Fruit fly (Drosophila melanogaster) whole organism, embryonic: ENCODE data around the gene IKKbeta.

Experiments
- Antp ChIP-seq: fragments of 200-800 bp; sonication (Bioruptor generic); optimal IDR thresholded peaks from 3 replicates; lab custom pipeline; 2016; ENCODE audit warnings: missing biosample characterization, missing genetic modification characterization
- CG12071 ChIP-seq: fragments of 200-800 bp; sonication (Bioruptor generic); optimal IDR thresholded peaks from 3 replicates; lab custom pipeline; 2018; ENCODE audit warnings: missing biosample characterization, mild to moderate bottlenecking, missing genetic modification characterization
- CG12299 ChIP-seq: fragments of 200-800 bp; sonication (Bioruptor generic); optimal IDR thresholded peaks from 2 replicates; lab custom pipeline; 2018; ENCODE audit warnings: missing biosample characterization, mild to moderate bottlenecking, missing genetic modification characterization
- CG12659 ChIP-seq: fragments of 200-800 bp; sonication (Bioruptor generic); optimal IDR thresholded peaks from 3 replicates; lab custom pipeline; 2017; ENCODE audit warnings: mild to moderate bottlenecking, missing biosample characterization, missing genetic modification reagents, missing genetic modification characterization
- CG13894 ChIP-seq: fragments of 200-800 bp; sonication (Bioruptor generic); optimal IDR thresholded peaks from 3 replicates; lab custom pipeline; 2018; ENCODE audit warnings: missing biosample characterization, mild to moderate bottlenecking, missing genetic modification characterization, moderate library complexity
- CG15479 ChIP-seq: fragments of 200-800 bp; sonication (Bioruptor generic); optimal IDR thresholded peaks from 3 replicates; lab custom pipeline; 2019; ENCODE audit warnings: missing biosample characterization, mild to moderate bottlenecking, missing genetic modification characterization, moderate library complexity
- CG16779 ChIP-seq: fragments of 200-800 bp; sonication (Bioruptor generic); IDR thresholded peaks from 2 replicates; pipeline ENCODE4 v1.3.6; 2022; ENCODE audit warnings: missing biosample characterization, missing genetic modification characterization
- CG17186 ChIP-seq: fragments of 200-800 bp; sonication (Bioruptor generic); optimal IDR thresholded peaks from 3 replicates; lab custom pipeline; 2017; ENCODE audit warnings: missing biosample characterization, missing genetic modification reagents, missing genetic modification characterization
- CG17912 ChIP-seq: fragments of 200-800 bp; sonication (Bioruptor generic); optimal IDR thresholded peaks from 2 replicates; lab custom pipeline; 2018; ENCODE audit warnings: missing biosample characterization, mild to moderate bottlenecking, missing genetic modification characterization
- CG33213 ChIP-seq: fragments of 200-800 bp; sonication (Bioruptor generic); optimal IDR thresholded peaks from 3 replicates; lab custom pipeline; 2016; ENCODE audit warnings: missing biosample characterization, missing genetic modification characterization
- CG42726 ChIP-seq: fragments of 200-800 bp; sonication (Bioruptor generic); IDR thresholded peaks from 2 replicates; pipeline ENCODE4 v1.3.6; 2022; ENCODE audit warnings: missing biosample characterization, missing genetic modification characterization; ENCODE audit not compliant: partially characterized antibody
- CG4730 ChIP-seq: fragments of 200-800 bp; sonication (Bioruptor generic); IDR thresholded peaks from 2 replicates; pipeline ENCODE4 v1.3.6; 2022; ENCODE audit warnings: missing biosample characterization, missing genetic modification characterization
- CG5180 ChIP-seq: fragments of 200-800 bp; sonication (Bioruptor generic); optimal IDR thresholded peaks from 3 replicates; lab custom pipeline; 2017; ENCODE audit warnings: missing biosample characterization, missing genetic modification characterization, mild to moderate bottlenecking, moderate library complexity, missing genetic modification reagents
- CG6683 ChIP-seq: fragments of 200-800 bp; sonication (Bioruptor generic); optimal IDR thresholded peaks from 2 replicates; lab custom pipeline; 2017; ENCODE audit warnings: missing biosample characterization, mild to moderate bottlenecking, missing genetic modification characterization, missing genetic modification reagents
- CG6689 ChIP-seq: fragments of 200-800 bp; sonication (Bioruptor generic); IDR thresholded peaks from 2 replicates; pipeline ENCODE4 v1.3.6; 2022; ENCODE audit warnings: missing biosample characterization, missing genetic modification characterization
- CG7556 ChIP-seq: fragments of 200-800 bp; sonication (Bioruptor generic); optimal IDR thresholded peaks from 2 replicates; lab custom pipeline; 2017; ENCODE audit warnings: missing biosample characterization, mild to moderate bottlenecking, missing genetic modification characterization
- CG8478 ChIP-seq: fragments of >200 bp; optimal IDR thresholded peaks from 2 replicates; lab custom pipeline; 2018
- CG9727 ChIP-seq: fragments of 200-800 bp; sonication (Bioruptor generic); optimal IDR thresholded peaks from 3 replicates; lab custom pipeline; 2017; ENCODE audit warnings: missing biosample characterization, mild to moderate bottlenecking, missing genetic modification characterization
- CkIIα-i1 ChIP-seq: fragments of 200-800 bp; sonication (Bioruptor generic); IDR thresholded peaks from 2 replicates; pipeline ENCODE4 v1.3.6; 2022; ENCODE audit warnings: missing biosample characterization, missing genetic modification characterization
- D ChIP-seq, 2 experiments: fragments of 200-800 bp in 1 of 2; fragments of >200 bp in 1 of 2; sonication (Bioruptor generic) in 1 of 2; optimal IDR thresholded peaks; 2 replicates in 1 of 2; 3 replicates in 1 of 2; lab custom pipeline; 2017; ENCODE audit warnings: mild to moderate bottlenecking in 1 of 2, missing biosample characterization in 1 of 2, missing genetic modification characterization in 1 of 2, missing genetic modification reagents in 1 of 2
- Dbx ChIP-seq: fragments of 200-800 bp; sonication (Bioruptor generic); IDR thresholded peaks from 3 replicates; pipeline ENCODE4 v1.3.6; 2022; ENCODE audit warnings: missing biosample characterization, missing genetic modification characterization
- Elba2 ChIP-seq: fragments of 200-800 bp; sonication (Bioruptor generic); optimal IDR thresholded peaks from 3 replicates; lab custom pipeline; 2016; ENCODE audit warnings: missing biosample characterization, missing genetic modification characterization
- Gsc ChIP-seq: fragments of 200-800 bp; sonication (Bioruptor generic); IDR thresholded peaks from 2 replicates; pipeline ENCODE4 v1.3.6; 2022; ENCODE audit warnings: missing biosample characterization, missing genetic modification characterization
- HHEX ChIP-seq: fragments of 200-800 bp; sonication (Bioruptor generic); optimal IDR thresholded peaks from 3 replicates; lab custom pipeline; 2017; ENCODE audit warnings: missing biosample characterization, mild to moderate bottlenecking, missing genetic modification characterization, missing genetic modification reagents
- HLH54F ChIP-seq: fragments of 200-800 bp; sonication (Bioruptor generic); optimal IDR thresholded peaks from 3 replicates; lab custom pipeline; 2016; ENCODE audit warnings: missing biosample characterization, missing genetic modification characterization
- Lhr ChIP-seq: fragments of 200-800 bp; sonication (Bioruptor generic); optimal IDR thresholded peaks from 3 replicates; lab custom pipeline; 2017; ENCODE audit warnings: mild to moderate bottlenecking, missing biosample characterization, missing genetic modification reagents, missing genetic modification characterization
- MBD-R2 ChIP-seq: fragments of 200-800 bp; sonication (Bioruptor generic); IDR thresholded peaks from 2 replicates; pipeline ENCODE4 v1.3.6; 2022; ENCODE audit warnings: missing biosample characterization, missing genetic modification characterization
- NC2α ChIP-seq: fragments of 200-800 bp; sonication (Bioruptor generic); optimal IDR thresholded peaks from 2 replicates; lab custom pipeline; 2016; ENCODE audit warnings: missing biosample characterization, missing genetic modification characterization
- Oli ChIP-seq: fragments of 200-800 bp; sonication (Bioruptor generic); optimal IDR thresholded peaks from 2 replicates; lab custom pipeline; 2018; ENCODE audit warnings: missing biosample characterization, mild to moderate bottlenecking, missing genetic modification characterization, moderate library complexity
- Side ChIP-seq: fragments of 200-800 bp; sonication (Bioruptor generic); optimal IDR thresholded peaks from 2 replicates; lab custom pipeline; 2016; ENCODE audit warnings: missing biosample characterization, missing genetic modification characterization
- abd-A ChIP-seq: fragments of 200-800 bp; sonication (Bioruptor generic); optimal IDR thresholded peaks from 3 replicates; lab custom pipeline; 2019; ENCODE audit warnings: missing biosample characterization, mild to moderate bottlenecking, missing genetic modification characterization, moderate library complexity
- ac ChIP-seq: fragments of 200-800 bp; sonication (Bioruptor generic); optimal IDR thresholded peaks from 3 replicates; lab custom pipeline; 2017; ENCODE audit warnings: missing biosample characterization, mild to moderate bottlenecking, missing genetic modification characterization
- al ChIP-seq: fragments of 200-800 bp; sonication (Bioruptor generic); IDR thresholded peaks from 2 replicates; pipeline ENCODE4 v1.3.6; 2022; ENCODE audit warnings: missing biosample characterization, missing genetic modification characterization
- ash1 ChIP-seq: fragments of 200-800 bp; sonication (Bioruptor generic); optimal IDR thresholded peaks from 2 replicates; lab custom pipeline; 2018; ENCODE audit warnings: missing biosample characterization, mild to moderate bottlenecking, missing genetic modification characterization
- br ChIP-seq: fragments of >200 bp; optimal IDR thresholded peaks from 2 replicates; lab custom pipeline; 2017
- btn ChIP-seq: fragments of 200-800 bp; sonication (Bioruptor generic); optimal IDR thresholded peaks from 2 replicates; lab custom pipeline; 2016; ENCODE audit warnings: missing biosample characterization, missing genetic modification characterization
- caup ChIP-seq: fragments of 200-800 bp; sonication (Bioruptor generic); optimal IDR thresholded peaks from 3 replicates; lab custom pipeline; 2017; ENCODE audit warnings: missing biosample characterization, mild to moderate bottlenecking, missing genetic modification characterization, moderate library complexity; ENCODE audit not compliant: severe bottlenecking
- crol ChIP-seq: fragments of 200-800 bp; sonication (Bioruptor generic); IDR thresholded peaks from 2 replicates; pipeline ENCODE4 v1.3.6; 2022; ENCODE audit warnings: missing biosample characterization, missing genetic modification characterization
- dati ChIP-seq: fragments of 200-800 bp; sonication (Bioruptor generic); IDR thresholded peaks from 2 replicates; pipeline ENCODE4 v1.3.6; 2022; ENCODE audit warnings: missing biosample characterization, missing genetic modification characterization
- hkb ChIP-seq, 2 experiments: fragments of 200-800 bp in 1 of 2; fragments of >200 bp in 1 of 2; sonication (Bioruptor generic) in 1 of 2; IDR thresholded peaks in 1 of 2; optimal IDR thresholded peaks in 1 of 2; 2 replicates each; pipeline versions ENCODE4 v1.3.6 to Lab custom; 2017 to 2022; ENCODE audit warnings: missing biosample characterization in 1 of 2, missing genetic modification characterization in 1 of 2
- ken ChIP-seq: fragments of 200-800 bp; sonication (Bioruptor generic); IDR thresholded peaks from 3 replicates; pipeline ENCODE4 v1.3.6; 2022; ENCODE audit warnings: missing biosample characterization, missing genetic modification characterization
- knrl ChIP-seq: fragments of 200-800 bp; sonication (Bioruptor generic); IDR thresholded peaks from 3 replicates; pipeline ENCODE4 v1.3.6; 2022; ENCODE audit warnings: missing biosample characterization, missing genetic modification characterization; ENCODE audit not compliant: partially characterized antibody
- rib ChIP-seq: fragments of 200-800 bp; sonication (Bioruptor generic); IDR thresholded peaks from 2 replicates; pipeline ENCODE4 v1.3.6; 2022; ENCODE audit warnings: missing biosample characterization, missing genetic modification characterization
- sc ChIP-seq, 3 experiments: fragments of >200 bp in 2 of 3; fragments of 200-800 bp in 1 of 3; sonication (Bioruptor generic) in 1 of 3; optimal IDR thresholded peaks; 2 replicates in 2 of 3; 3 replicates in 1 of 3; lab custom pipeline; 2017; ENCODE audit warnings: mild to moderate bottlenecking in 1 of 3, missing biosample characterization in 1 of 3, missing genetic modification characterization in 1 of 3, missing genetic modification reagents in 1 of 3
- sr ChIP-seq: fragments of 200-800 bp; sonication (Bioruptor generic); IDR thresholded peaks from 3 replicates; pipeline ENCODE4 v1.3.6; 2022; ENCODE audit warnings: missing biosample characterization, missing genetic modification characterization
- vnd ChIP-seq: fragments of 200-800 bp; sonication (Bioruptor generic); IDR thresholded peaks from 3 replicates; pipeline ENCODE4 v1.3.6; 2022; ENCODE audit warnings: missing biosample characterization, missing genetic modification characterization; ENCODE audit not compliant: partially characterized antibody
- zf30C ChIP-seq: fragments of 200-800 bp; sonication (Bioruptor generic); optimal IDR thresholded peaks from 3 replicates; lab custom pipeline; 2018; ENCODE audit warnings: missing biosample characterization, mild to moderate bottlenecking, missing genetic modification characterization

IKKbeta gene

dm6 chr3R:16098333-16099267 lies 49.4 kb upstream of the IKKbeta start, which contains the start of the genes Mhcl and Akt (continued):
- TF ChIP-seq CG12299 (tag; lab: Kevin White, UChicago) (no peak), CG5180 (GFP tag; lab: Kevin White, UChicago) (no peak), CG13894 (peak; percentile 36), dati (no peak), ken (GFP tag; lab: Robert Waterston, UW) (no peak), btn (no peak), CG16779 (GFP tag; lab: Robert Waterston, UW) (no peak), Oli (tag; lab: Kevin White, UChicago) (no peak), zf30C (no peak), rib (GFP tag; lab: Robert Waterston, UW) (no peak), MBD-R2 (no peak; the same call in 1 of the 2 replicates), vnd (GFP tag; lab: Robert Waterston, UW) (peak; percentile 62; the same call in 2 of the 3 replicates), CG15479 (GFP tag; lab: Kevin White, UChicago) (no peak), CG9727 (GFP tag; lab: Kevin White, UChicago) (peak; percentile 3), CG7556 (GFP tag; lab: Kevin White, UChicago) (no peak), CG8478 (lab: Kevin White, UChicago) (peak; percentile 23), CG12659 (peak; percentile 21), al (no peak), ash1 (GFP tag; lab: Kevin White, UChicago) (no peak), CG17186 (peak; percentile 50), D (optimal IDR thresholded peaks at IDR 0.05; lab: Kevin White, UChicago) (no peak), D (GFP tag; optimal IDR thresholded peaks at IDR 0.05; lab: Kevin White, UChicago) (no peak), abd-A (tag; lab: Kevin White, UChicago) (no peak), CG6683 (GFP tag; lab: Kevin White, UChicago) (no peak), CG12071 (GFP tag; lab: Kevin White, UChicago) (no peak), Elba2 (GFP tag; lab: Kevin White, UChicago) (peak; percentile 98), knrl (GFP tag; lab: Robert Waterston, UW) (peak; percentile 67; the same call in 2 of the 3 replicates), Side (no peak), br (lab: Kevin White, UChicago) (no peak), HHEX (GFP tag; lab: Kevin White, UChicago) (no peak), hkb (optimal IDR thresholded peaks at IDR 0.05; lab: Kevin White, UChicago) (no peak), hkb (GFP tag; IDR thresholded peaks at IDR 0.05; lab: Robert Waterston, UW) (no peak), CG4730 (GFP tag; lab: Robert Waterston, UW) (no peak), Dbx (GFP tag; lab: Robert Waterston, UW) (0 out of 3 replicates have a peak, but pooled peaks have one; percentile 15), NC2α (GFP tag; lab: Kevin White, UChicago) (no peak), HLH54F (GFP tag; lab: Kevin White, UChicago) (peak; percentile 15), CkIIα-i1 (GFP tag; lab: Robert Waterston, UW) (no peak), Lhr (GFP tag; lab: Kevin White, UChicago) (peak; percentile 65), sr (GFP tag; lab: Robert Waterston, UW) (no peak), CG6689 (GFP tag; lab: Robert Waterston, UW) (peak; percentile 8; the same call in 1 of the 2 replicates), sc (optimal IDR thresholded peaks at IDR 0.05; lab: Kevin White, UChicago) (no peak), sc (GFP tag; optimal IDR thresholded peaks at IDR 0.05; lab: Kevin White, UChicago) (no peak), caup (GFP tag; lab: Kevin White, UChicago) (no peak), CG33213 (GFP tag; lab: Kevin White, UChicago) (no peak), Gsc (no peak), CG17912 (no peak), Antp (GFP tag; lab: Kevin White, UChicago) (no peak), ac (GFP tag; lab: Kevin White, UChicago) (no peak), crol (GFP tag; lab: Robert Waterston, UW) (no peak), CG42726 (GFP tag; lab: Robert Waterston, UW) (0 out of 2 replicates have a peak, but pooled peaks have one; percentile 28)
